Worm (Caenorhabditis elegans): ENCODE results near the gene F56C3.1.
"Not testable (repeated sequence)": the region's sequence is repeated elsewhere in the genome, so short reads cannot be mapped to it uniquely, and the experiment has no call there.

F56C3.1 gene

ce11 chrX:1420524-1420923 lies 33.4 kb downstream of the F56C3.1 start:
- TF ChIP-seq nhr-76 (tag; optimal IDR thresholded peaks at IDR 0.05) (no peak), elt-2 (tag; optimal IDR thresholded peaks at IDR 0.05) (peak; percentile 40), snpc-4 (tag; optimal IDR thresholded peaks at IDR 0.05) (peak; percentile 10), skn-1 (tag; optimal IDR thresholded peaks at IDR 0.05) (peak; percentile 97), aly-2 (tag; optimal IDR thresholded peaks at IDR 0.05) (no peak), tbx-2 (tag; optimal IDR thresholded peaks at IDR 0.05) (no peak), lsy-12 (tag; optimal IDR thresholded peaks at IDR 0.05) (no peak)

ce11 chrX:1422221-1422620 lies 35.1 kb downstream of the F56C3.1 start:
- TF ChIP-seq elt-2 (tag; optimal IDR thresholded peaks at IDR 0.05) = peak; percentile 48

- TF ChIP-seq unc-39 (tag; optimal IDR thresholded peaks at IDR 0.05) = no peak
- TF ChIP-seq nhr-12 (tag; optimal IDR thresholded peaks at IDR 0.05) = no peak
- no peak for TF ChIP-seq ztf-11 (tag; optimal IDR thresholded peaks at IDR 0.05)
- no peak for TF ChIP-seq elt-2 (tag; optimal IDR thresholded peaks at IDR 0.05)
- no peak for TF ChIP-seq egl-27 (tag; optimal IDR thresholded peaks at IDR 0.05)
- TF ChIP-seq fos-1 (tag; optimal IDR thresholded peaks at IDR 0.05) = no peak
- TF ChIP-seq aly-2 (tag; optimal IDR thresholded peaks at IDR 0.05) = no peak
- no peak for TF ChIP-seq egl-5 (tag; optimal IDR thresholded peaks at IDR 0.05)
- TF ChIP-seq hmg-11 (tag; optimal IDR thresholded peaks at IDR 0.05) = no peak
- no peak for TF ChIP-seq nhr-25 (tag; optimal IDR thresholded peaks at IDR 0.05)
- TF ChIP-seq snpc-4 (tag; optimal IDR thresholded peaks at IDR 0.05) = no peak
- no peak for TF ChIP-seq tbx-2 (tag; optimal IDR thresholded peaks at IDR 0.05)
- TF ChIP-seq fkh-10 (GFP tag; optimal IDR thresholded peaks at IDR 0.05) = no peak
- TF ChIP-seq nhr-43 (tag; optimal IDR thresholded peaks at IDR 0.05; ENCODE audit: poor library complexity, severe bottlenecking) = no peak
- no peak for TF ChIP-seq R02D3.7 (tag; optimal IDR thresholded peaks at IDR 0.05)
- TF ChIP-seq nhr-28 (tag; optimal IDR thresholded peaks at IDR 0.05) = no peak
Measured at ce11 chrX:1424509-1424908, 37.4 kb downstream of the F56C3.1 start, which contains the start of gene F19G12.3. Gene F19G12.3 (plus strand): TSS chrX:1424809.

ce11 chrX:1426425-1426824 lies 39.3 kb downstream of the F56C3.1 start, which contains the start of gene F19G12.11:
Gene F19G12.11 (minus strand): TSS chrX:1426525.
- TF ChIP-seq nhr-23 (tag; optimal IDR thresholded peaks at IDR 0.05) = no peak
- TF ChIP-seq nhr-11 (tag; optimal IDR thresholded peaks at IDR 0.05) = no peak
- TF ChIP-seq ceh-28 (tag; optimal IDR thresholded peaks at IDR 0.05) = no peak
- TF ChIP-seq nhr-28 (tag; optimal IDR thresholded peaks at IDR 0.05) = no peak
- no peak for TF ChIP-seq nhr-237 (tag; optimal IDR thresholded peaks at IDR 0.05)
- TF ChIP-seq nhr-77 (tag; optimal IDR thresholded peaks at IDR 0.05) = no peak
- no peak for TF ChIP-seq R02D3.7 (tag; optimal IDR thresholded peaks at IDR 0.05)
- TF ChIP-seq unc-39 (tag; optimal IDR thresholded peaks at IDR 0.05) = no peak

ce11 chrX:1430707-1431106 lies 43.6 kb downstream of the F56C3.1 start, which contains the start of gene F19G12.1:
Gene F19G12.1 (plus strand): TSS chrX:1431007.
- TF ChIP-seq nfya-1 (tag; optimal IDR thresholded peaks at IDR 0.05; ENCODE audit: insufficient read depth); hmg-11 (tag; optimal IDR thresholded peaks at IDR 0.05); nhr-25 (tag; optimal IDR thresholded peaks at IDR 0.05): not testable (repeated sequence)

ce11 chrX:1437097-1437496 lies 50.0 kb downstream of the F56C3.1 start:
- no peak for TF ChIP-seq mml-1 (tag; optimal IDR thresholded peaks at IDR 0.05)
- no peak for TF ChIP-seq mdl-1 (tag; optimal IDR thresholded peaks at IDR 0.05)
- TF ChIP-seq ztf-11 (tag; optimal IDR thresholded peaks at IDR 0.05) = no peak
- no peak for TF ChIP-seq aly-2 (tag; optimal IDR thresholded peaks at IDR 0.05)
- TF ChIP-seq hmg-11 (tag; optimal IDR thresholded peaks at IDR 0.05) = peak; percentile 45
- TF ChIP-seq ceh-9 (tag; optimal IDR thresholded peaks at IDR 0.05) = no peak
- TF ChIP-seq unc-62 (GFP tag; optimal IDR thresholded peaks at IDR 0.05) = no peak
- TF ChIP-seq eor-1 (tag; optimal IDR thresholded peaks at IDR 0.05) = no peak
- no peak for TF ChIP-seq ceh-16 (tag; optimal IDR thresholded peaks at IDR 0.05)
- no peak for TF ChIP-seq ama-1 (optimal IDR thresholded peaks at IDR 0.05)
- peak; percentile 19 for TF ChIP-seq lin-39 (tag; optimal IDR thresholded peaks at IDR 0.05)
- TF ChIP-seq daf-12 (tag; optimal IDR thresholded peaks at IDR 0.05) = no peak
- no peak for TF ChIP-seq elt-2 (tag; optimal IDR thresholded peaks at IDR 0.05)
- TF ChIP-seq fkh-2 (tag; optimal IDR thresholded peaks at IDR 0.05) = no peak
- TF ChIP-seq ceh-82 (tag; optimal IDR thresholded peaks at IDR 0.05) = no peak
- no peak for TF ChIP-seq nhr-28 (tag; optimal IDR thresholded peaks at IDR 0.05)
- TF ChIP-seq snpc-4 (tag; optimal IDR thresholded peaks at IDR 0.05) = peak; percentile 28
- TF ChIP-seq tbx-2 (tag; optimal IDR thresholded peaks at IDR 0.05) = no peak
- no peak for TF ChIP-seq R02D3.7 (tag; optimal IDR thresholded peaks at IDR 0.05)
- no peak for TF ChIP-seq nhr-77 (tag; optimal IDR thresholded peaks at IDR 0.05)
- TF ChIP-seq lsy-12 (tag; optimal IDR thresholded peaks at IDR 0.05) = no peak
- TF ChIP-seq ceh-28 (tag; optimal IDR thresholded peaks at IDR 0.05) = peak; percentile 20
- no peak for TF ChIP-seq fos-1 (tag; optimal IDR thresholded peaks at IDR 0.05)
